Fruit fly (Drosophila melanogaster): ENCODE results near the gene abo.

DNA sequence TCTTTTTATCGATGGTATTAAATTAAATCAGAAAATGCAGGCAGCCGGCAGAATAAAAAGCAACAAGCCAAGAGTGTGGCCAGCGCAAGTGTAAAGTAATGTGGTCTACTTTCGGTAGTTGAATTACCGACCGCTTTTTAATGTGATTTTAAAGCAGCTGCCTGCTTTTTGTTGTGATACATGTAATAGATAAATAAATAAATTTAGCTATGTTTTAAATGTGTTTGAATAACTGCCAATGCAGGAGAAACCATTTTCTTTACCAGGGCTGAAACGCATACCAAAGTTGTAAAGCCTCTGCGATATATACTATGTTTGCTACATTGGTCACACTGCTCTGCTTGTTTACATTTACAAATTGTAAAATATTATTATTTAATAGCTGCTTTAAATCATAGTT, 5.0 kb downstream of the abo start, which contains the start of the genes Tmem214 and YL-1:
- TF ChIP-seq ttk (optimal IDR thresholded peaks at IDR 0.05) (no peak), psq (optimal IDR thresholded peaks at IDR 0.05) (no peak), h (optimal IDR thresholded peaks at IDR 0.05) (no peak), Sin3A (optimal IDR thresholded peaks at IDR 0.05) (no peak), Myc (optimal IDR thresholded peaks at IDR 0.05) (no peak), insv (optimal IDR thresholded peaks at IDR 0.05) (no peak)
